Fruit fly (Drosophila melanogaster) whole organism, embryonic: ENCODE results near the gene clumsy.
A peak's percentile ranks its signal among the peaks of the same experiment; 100 is the strongest.

Experiments used
- CG1792 ChIP-seq: fragments of 200-800 bp; sonication (Bioruptor generic); optimal IDR thresholded peaks from 2 replicates; lab custom pipeline; 2016; ENCODE audit warnings: missing biosample characterization, missing genetic modification characterization
- HmgD ChIP-seq: fragments of 200-800 bp; sonication (Bioruptor generic); optimal IDR thresholded peaks from 3 replicates; lab custom pipeline; 2016; ENCODE audit warnings: missing biosample characterization, missing genetic modification characterization
- Nf-YA ChIP-seq: fragments of 200-800 bp; sonication (Bioruptor generic); IDR thresholded peaks from 2 replicates; pipeline ENCODE4 v1.3.6; 2022; ENCODE audit warnings: missing biosample characterization, missing genetic modification characterization
- da ChIP-seq: fragments of 200-800 bp; sonication (Bioruptor generic); optimal IDR thresholded peaks from 2 replicates; lab custom pipeline; 2016; ENCODE audit warnings: missing biosample characterization, missing genetic modification characterization

DNA sequence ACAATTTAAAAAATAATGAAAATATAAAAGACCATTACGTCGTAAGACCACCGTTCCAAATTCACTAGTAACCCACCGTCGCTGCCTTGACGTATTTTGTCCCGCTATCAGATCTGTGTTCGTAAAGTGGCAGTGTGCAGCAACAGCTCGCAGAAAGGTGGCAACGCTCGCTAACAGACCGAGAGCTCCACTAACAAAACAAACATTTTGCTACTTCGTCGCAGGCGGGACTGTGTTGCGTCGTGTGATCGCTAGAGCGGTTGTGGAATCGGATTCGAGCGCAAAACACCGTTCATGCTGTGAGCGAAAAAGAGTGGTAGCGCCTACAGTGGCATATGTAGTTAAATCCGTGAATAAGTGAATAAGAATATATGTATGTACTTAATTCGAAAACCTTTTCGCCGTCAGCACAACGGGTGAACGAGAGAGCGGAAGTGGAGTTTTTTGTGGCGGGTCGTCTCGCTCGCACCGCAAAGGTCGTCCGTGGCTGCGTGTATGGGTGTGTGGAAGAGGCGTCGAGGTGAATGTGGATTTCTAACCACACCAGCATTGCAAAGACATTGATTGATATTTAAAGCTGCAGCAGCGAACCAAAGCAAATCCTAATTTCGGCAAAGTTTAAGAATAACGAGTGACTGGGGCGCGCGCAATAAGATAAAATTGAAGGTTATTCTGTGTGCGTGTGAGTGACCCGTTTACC is 30.9 kb downstream of the clumsy start, which contains the start of gene Hr39:
- TF ChIP-seq da (GFP tag; lab: Kevin White, UChicago) = no peak
- TF ChIP-seq Nf-YA = no peak
- TF ChIP-seq HmgD (GFP tag; lab: Kevin White, UChicago) = peak; percentile 34
- no peak for TF ChIP-seq CG1792 (GFP tag; lab: Kevin White, UChicago)
